Fruit fly (Drosophila melanogaster): ENCODE measurements around the gene CG17154.

The CG17154 gene

DNA sequence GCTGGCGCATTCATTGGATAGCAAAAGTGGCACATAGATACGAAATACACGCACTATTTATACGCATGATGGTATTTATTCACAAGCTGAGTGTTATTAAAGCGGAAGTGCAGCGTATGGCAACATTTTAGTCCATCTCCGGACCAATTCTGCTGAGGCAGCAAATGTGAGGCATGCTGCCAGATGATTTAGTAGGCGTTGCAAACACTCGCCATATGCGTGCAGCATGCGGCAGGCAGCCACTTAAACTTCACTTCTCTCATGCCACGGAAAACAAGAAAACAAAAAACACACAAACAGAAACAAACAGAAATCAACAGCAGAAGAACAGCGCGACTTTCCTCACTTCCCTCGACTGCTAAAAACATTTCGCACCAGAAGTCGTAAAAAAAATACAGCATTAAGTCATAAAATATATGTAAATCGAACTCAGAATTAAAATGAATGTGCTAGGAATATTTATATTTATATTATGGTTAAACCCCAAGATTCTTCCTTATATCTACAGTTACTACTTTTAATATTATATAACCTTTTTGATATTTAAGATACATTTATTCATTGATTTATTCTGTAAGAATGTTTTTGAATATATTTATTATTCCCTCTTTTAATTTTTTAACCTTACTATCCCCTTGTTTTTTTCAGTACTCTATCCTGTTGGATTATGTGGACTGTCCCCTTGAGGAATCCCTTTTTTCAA is 11.1 kb downstream of the CG17154 start (continued):
- TF ChIP-seq Hr38 (GFP tag; optimal IDR thresholded peaks at IDR 0.05) (no peak), Ets96B (tag; optimal IDR thresholded peaks at IDR 0.05) (peak; percentile 78), lz (GFP tag; optimal IDR thresholded peaks at IDR 0.05) (no peak), Smox (GFP tag; optimal IDR thresholded peaks at IDR 0.05) (peak; percentile 21), CG8632 (GFP tag; optimal IDR thresholded peaks at IDR 0.05) (peak; percentile 47), spab (GFP tag; optimal IDR thresholded peaks at IDR 0.05) (peak; percentile 53), CG8119 (GFP tag; IDR thresholded peaks at IDR 0.05) (no peak), net (GFP tag; optimal IDR thresholded peaks at IDR 0.05) (peak; percentile 37), salr (GFP tag; optimal IDR thresholded peaks at IDR 0.05) (no peak), Sox102F (GFP tag; optimal IDR thresholded peaks at IDR 0.05) (peak; percentile 7), Hr39 (GFP tag; optimal IDR thresholded peaks at IDR 0.05) (no peak), OdsH (GFP tag; optimal IDR thresholded peaks at IDR 0.05) (peak; percentile 27), dsx (GFP tag; optimal IDR thresholded peaks at IDR 0.05; ENCODE audit: poor library complexity, severe bottlenecking) (peak; percentile 59), CG6792 (GFP tag; optimal IDR thresholded peaks at IDR 0.05) (peak; percentile 5), svp (GFP tag) (peak; percentile 68)

DNA sequence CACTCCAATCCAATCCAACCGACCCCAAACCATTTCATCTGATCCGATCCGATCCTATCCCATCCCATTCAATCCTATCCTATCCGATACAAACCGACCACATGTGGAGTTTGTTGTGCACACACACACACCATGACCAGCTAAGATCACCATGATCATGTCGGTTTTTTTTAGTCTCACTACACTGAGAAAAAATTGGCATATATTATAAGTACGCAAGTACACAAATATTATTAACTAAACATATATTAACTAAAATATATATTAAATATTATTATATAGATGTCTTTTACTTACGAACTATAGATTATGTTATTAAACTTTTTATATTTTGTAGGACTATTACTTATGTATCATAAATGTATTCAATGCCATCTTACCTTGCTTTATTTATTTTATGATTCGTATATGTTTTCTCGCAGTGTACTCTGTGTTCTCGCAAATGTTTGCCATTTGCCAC is 13.5 kb downstream of the CG17154 start:
- TF ChIP-seq topi (GFP tag; optimal IDR thresholded peaks at IDR 0.05): peak; percentile 14
- TF ChIP-seq CG3032 (tag; optimal IDR thresholded peaks at IDR 0.05): peak; percentile 80
- TF ChIP-seq CG31627 (GFP tag; optimal IDR thresholded peaks at IDR 0.05): no peak
- TF ChIP-seq Met (GFP tag; optimal IDR thresholded peaks at IDR 0.05): peak; percentile 15
- TF ChIP-seq Hr4 (GFP tag; optimal IDR thresholded peaks at IDR 0.05): peak; percentile 16
- TF ChIP-seq CG6163 (GFP tag; IDR thresholded peaks at IDR 0.05): peak; percentile 20; the same call in 1 of the 3 replicates
- peak; percentile 20 for TF ChIP-seq dac (GFP tag; optimal IDR thresholded peaks at IDR 0.05)
- TF ChIP-seq CG11902 (GFP tag; optimal IDR thresholded peaks at IDR 0.05): no peak
- peak; percentile 71 for TF ChIP-seq OdsH (GFP tag; optimal IDR thresholded peaks at IDR 0.05)
- peak; percentile 81 for TF ChIP-seq dsx (GFP tag; optimal IDR thresholded peaks at IDR 0.05; ENCODE audit: poor library complexity, severe bottlenecking)
- peak; percentile 73 for TF ChIP-seq achi (GFP tag; optimal IDR thresholded peaks at IDR 0.05)
- TF ChIP-seq ss (GFP tag; optimal IDR thresholded peaks at IDR 0.05): peak; percentile 50 to 52
- TF ChIP-seq CG34406 (GFP tag; optimal IDR thresholded peaks at IDR 0.05): peak; percentile 64
- no peak for TF ChIP-seq Sox14 (GFP tag; optimal IDR thresholded peaks at IDR 0.05)
- TF ChIP-seq CG16779 (tag; optimal IDR thresholded peaks at IDR 0.05): no peak
- TF ChIP-seq Gug (GFP tag; IDR thresholded peaks at IDR 0.05): peak; percentile 45
- peak; percentile 68 for TF ChIP-seq CG10631 (GFP tag; optimal IDR thresholded peaks at IDR 0.05)
- TF ChIP-seq CG15336 (GFP tag; IDR thresholded peaks at IDR 0.05): peak; percentile 82
- peak; percentile 40 for TF ChIP-seq esn (GFP tag; optimal IDR thresholded peaks at IDR 0.05)
- peak; percentile 45 for TF ChIP-seq CG6792 (GFP tag; optimal IDR thresholded peaks at IDR 0.05)
- TF ChIP-seq Blimp-1 (GFP tag; optimal IDR thresholded peaks at IDR 0.05): no peak
- no peak for TF ChIP-seq Hr38 (GFP tag; optimal IDR thresholded peaks at IDR 0.05)
- TF ChIP-seq CG6276 (GFP tag; optimal IDR thresholded peaks at IDR 0.05): peak; percentile 63
- no peak for TF ChIP-seq Sox102F (GFP tag; optimal IDR thresholded peaks at IDR 0.05)
- TF ChIP-seq Sox15 (GFP tag; optimal IDR thresholded peaks at IDR 0.05): peak; percentile 14
- no peak for TF ChIP-seq CG6854 (GFP tag; optimal IDR thresholded peaks at IDR 0.05)
- peak; percentile 3 for TF ChIP-seq lz (GFP tag; optimal IDR thresholded peaks at IDR 0.05)
- no peak for TF ChIP-seq vri (GFP tag; optimal IDR thresholded peaks at IDR 0.05)
- TF ChIP-seq CG8632 (GFP tag; optimal IDR thresholded peaks at IDR 0.05): peak; percentile 67
- TF ChIP-seq Smox (GFP tag; optimal IDR thresholded peaks at IDR 0.05): peak; percentile 10
- peak; percentile 46 for TF ChIP-seq CG11762 (GFP tag; optimal IDR thresholded peaks at IDR 0.05; ENCODE audit: insufficient read depth)
- TF ChIP-seq CG32006 (GFP tag; optimal IDR thresholded peaks at IDR 0.05): peak; percentile 87
- no peak for TF ChIP-seq Eip93F (GFP tag; optimal IDR thresholded peaks at IDR 0.05)
- peak; percentile 2 for TF ChIP-seq CG7368 (GFP tag; optimal IDR thresholded peaks at IDR 0.05)
- peak; percentile 44; the same call in 1 of the 3 replicates for TF ChIP-seq eg (GFP tag; IDR thresholded peaks at IDR 0.05)
- TF ChIP-seq CG4318 (GFP tag; optimal IDR thresholded peaks at IDR 0.05): peak; percentile 67
- TF ChIP-seq fd85E (GFP tag; optimal IDR thresholded peaks at IDR 0.05): no peak
- peak; percentile 82 for TF ChIP-seq CG8119 (GFP tag; IDR thresholded peaks at IDR 0.05)
- no peak for TF ChIP-seq CG1621 (tag; optimal IDR thresholded peaks at IDR 0.05)
- TF ChIP-seq acj6 (GFP tag; optimal IDR thresholded peaks at IDR 0.05): peak; percentile 59
- peak; percentile 61 for TF ChIP-seq net (GFP tag; optimal IDR thresholded peaks at IDR 0.05)
- TF ChIP-seq Lpt (GFP tag; optimal IDR thresholded peaks at IDR 0.05): peak; percentile 55

All from whole organism, prepupa.